Fruit fly (Drosophila melanogaster) whole organism, prepupa: ENCODE data around the gene U2af50.
A peak's percentile ranks its signal among the peaks of the same experiment; 100 is the strongest.

Source experiments
- Blimp-1 ChIP-seq: fragments of 200-800 bp; sonication (Bioruptor generic); optimal IDR thresholded peaks from 3 replicates; lab custom pipeline; 2017; ENCODE audit warnings: missing biosample characterization, missing genetic modification characterization, mild to moderate bottlenecking, moderate library complexity, missing genetic modification reagents
- CG10631 ChIP-seq: fragments of 200-800 bp; sonication (Bioruptor generic); optimal IDR thresholded peaks from 2 replicates; lab custom pipeline; 2016; ENCODE audit warnings: missing biosample characterization, missing genetic modification characterization
- CG11294 ChIP-seq: fragments of 200-800 bp; sonication (Bioruptor generic); IDR thresholded peaks from 2 replicates; pipeline ENCODE4 v1.3.6; 2022; ENCODE audit warnings: missing biosample characterization, missing genetic modification characterization
- CG15336 ChIP-seq: fragments of 200-800 bp; sonication (Bioruptor generic); IDR thresholded peaks from 2 replicates; pipeline ENCODE4 v1.3.6; 2022; ENCODE audit warnings: missing biosample characterization, missing genetic modification characterization
- CG3032 ChIP-seq: fragments of 200-800 bp; optimal IDR thresholded peaks from 2 replicates; lab custom pipeline; 2019; ENCODE audit warnings: missing biosample characterization, mild to moderate bottlenecking, missing genetic modification characterization, moderate library complexity
- CG3919 ChIP-seq: fragments of 200-800 bp; sonication (Bioruptor generic); optimal IDR thresholded peaks from 3 replicates; lab custom pipeline; 2016; ENCODE audit warnings: missing biosample characterization, missing genetic modification characterization
- CG4318 ChIP-seq: fragments of 200-800 bp; sonication (Bioruptor generic); optimal IDR thresholded peaks from 3 replicates; lab custom pipeline; 2017; ENCODE audit warnings: missing biosample characterization, mild to moderate bottlenecking, missing genetic modification characterization
- CG6276 ChIP-seq: fragments of 200-800 bp; sonication (Bioruptor generic); optimal IDR thresholded peaks from 2 replicates; lab custom pipeline; 2017; ENCODE audit warnings: missing biosample characterization, mild to moderate bottlenecking, missing genetic modification characterization
- CG6808 ChIP-seq: fragments of 200-800 bp; sonication (Bioruptor generic); optimal IDR thresholded peaks from 3 replicates; lab custom pipeline; 2017; ENCODE audit warnings: missing biosample characterization, missing genetic modification characterization, mild to moderate bottlenecking, moderate library complexity, missing genetic modification reagents
- CG8119 ChIP-seq: fragments of 200-800 bp; sonication (Bioruptor generic); IDR thresholded peaks from 3 replicates; pipeline ENCODE4 v1.3.6; 2022; ENCODE audit warnings: missing biosample characterization, missing genetic modification characterization
- CG8632 ChIP-seq: fragments of 200-800 bp; sonication (Bioruptor generic); optimal IDR thresholded peaks from 3 replicates; lab custom pipeline; 2016; ENCODE audit warnings: missing biosample characterization, missing genetic modification characterization
- CG9139 ChIP-seq: fragments of 200-800 bp; sonication (Bioruptor generic); optimal IDR thresholded peaks from 3 replicates; lab custom pipeline; 2017; ENCODE audit warnings: missing biosample characterization, mild to moderate bottlenecking, missing genetic modification characterization
- Eip75B ChIP-seq: fragments of 200-800 bp; sonication (Bioruptor generic); optimal IDR thresholded peaks from 3 replicates; lab custom pipeline; 2016; ENCODE audit warnings: missing biosample characterization, missing genetic modification characterization
- Eip78C ChIP-seq: fragments of 200-800 bp; sonication (Bioruptor generic); peaks from one replicate; lab custom pipeline; 2016; ENCODE audit warnings: missing biosample characterization, missing genetic modification characterization
- Ets96B ChIP-seq: fragments of 200-800 bp; optimal IDR thresholded peaks from 2 replicates; lab custom pipeline; 2019; ENCODE audit warnings: missing biosample characterization, mild to moderate bottlenecking, missing genetic modification characterization, moderate library complexity
- Gug ChIP-seq: fragments of 200-800 bp; sonication (Bioruptor generic); IDR thresholded peaks from 2 replicates; pipeline ENCODE4 v1.3.6; 2022; ENCODE audit warnings: missing biosample characterization, missing genetic modification characterization
- Hr38 ChIP-seq: sonication (Bioruptor generic); optimal IDR thresholded peaks from 2 replicates; lab custom pipeline; 2016; ENCODE audit warnings: missing biosample characterization, missing genetic modification characterization
- Hr39 ChIP-seq: fragments of 200-800 bp; sonication (Bioruptor generic); optimal IDR thresholded peaks from 2 replicates; lab custom pipeline; 2016; ENCODE audit warnings: missing biosample characterization, missing genetic modification characterization
- Hr4 ChIP-seq: fragments of 200-800 bp; sonication (Bioruptor generic); optimal IDR thresholded peaks from 3 replicates; lab custom pipeline; 2016; ENCODE audit warnings: missing biosample characterization, missing genetic modification characterization
- Met ChIP-seq: fragments of 200-800 bp; sonication (Bioruptor generic); optimal IDR thresholded peaks from 3 replicates; lab custom pipeline; 2016; ENCODE audit warnings: missing biosample characterization, missing genetic modification characterization
- Smox ChIP-seq: fragments of 200-800 bp; sonication (Bioruptor generic); optimal IDR thresholded peaks from 3 replicates; lab custom pipeline; 2016; ENCODE audit warnings: missing biosample characterization, missing genetic modification characterization
- Sox102F ChIP-seq: fragments of 200-800 bp; sonication (Bioruptor generic); optimal IDR thresholded peaks from 2 replicates; lab custom pipeline; 2016; ENCODE audit warnings: missing biosample characterization, mild to moderate bottlenecking, missing genetic modification characterization
- Sox14 ChIP-seq: fragments of 200-800 bp; sonication (Bioruptor generic); optimal IDR thresholded peaks from 3 replicates; lab custom pipeline; 2016; ENCODE audit warnings: missing biosample characterization, missing genetic modification characterization
- achi ChIP-seq: fragments of 200-800 bp; sonication (Bioruptor generic); optimal IDR thresholded peaks from 3 replicates; lab custom pipeline; 2016; ENCODE audit warnings: missing biosample characterization, missing genetic modification characterization
- acj6 ChIP-seq: fragments of 200-800 bp; sonication (Bioruptor generic); optimal IDR thresholded peaks from 3 replicates; lab custom pipeline; 2016; ENCODE audit warnings: missing biosample characterization, missing genetic modification characterization
- cyc ChIP-seq: fragments of 200-800 bp; sonication (Bioruptor generic); optimal IDR thresholded peaks from 3 replicates; lab custom pipeline; 2016; ENCODE audit warnings: missing biosample characterization, missing genetic modification characterization
- dac ChIP-seq: fragments of 200-800 bp; sonication (Bioruptor generic); optimal IDR thresholded peaks from 2 replicates; lab custom pipeline; 2017; ENCODE audit warnings: missing biosample characterization, mild to moderate bottlenecking, missing genetic modification characterization
- dsx ChIP-seq: fragments of 200-800 bp; optimal IDR thresholded peaks from 3 replicates; lab custom pipeline; 2019; ENCODE audit warnings: missing biosample characterization, mild to moderate bottlenecking, missing genetic modification characterization, moderate library complexity; ENCODE audit not compliant: poor library complexity, severe bottlenecking
- esn ChIP-seq: fragments of 200-800 bp; sonication (Bioruptor generic); optimal IDR thresholded peaks from 2 replicates; lab custom pipeline; 2016; ENCODE audit warnings: missing biosample characterization, mild to moderate bottlenecking, missing genetic modification characterization, moderate library complexity
- fd85E ChIP-seq: fragments of 200-800 bp; sonication (Bioruptor generic); optimal IDR thresholded peaks from 3 replicates; lab custom pipeline; 2016; ENCODE audit warnings: missing biosample characterization, missing genetic modification characterization
- fkh ChIP-seq: fragments of 200-800 bp; sonication (Bioruptor generic); optimal IDR thresholded peaks from 3 replicates; lab custom pipeline; 2017; ENCODE audit warnings: missing biosample characterization, mild to moderate bottlenecking, missing genetic modification characterization, moderate library complexity
- lz ChIP-seq: fragments of 200-800 bp; sonication (Bioruptor generic); optimal IDR thresholded peaks from 3 replicates; lab custom pipeline; 2016; ENCODE audit warnings: missing biosample characterization, missing genetic modification characterization
- pdm3 ChIP-seq: fragments of 200-800 bp; sonication (Bioruptor generic); optimal IDR thresholded peaks from 3 replicates; lab custom pipeline; 2016; ENCODE audit warnings: missing biosample characterization, missing genetic modification characterization
- spab ChIP-seq: fragments of 200-800 bp; sonication (Bioruptor generic); optimal IDR thresholded peaks from 2 replicates; lab custom pipeline; 2017; ENCODE audit warnings: missing biosample characterization, mild to moderate bottlenecking, missing genetic modification characterization, missing genetic modification reagents
- ss ChIP-seq, 2 experiments: fragments of 200-800 bp; sonication (Bioruptor generic); optimal IDR thresholded peaks; 2 replicates in 1 of 2; 3 replicates in 1 of 2; lab custom pipeline; 2017 to 2018; ENCODE audit warnings: mild to moderate bottlenecking in 2 of 2, missing biosample characterization in 2 of 2, missing genetic modification characterization in 2 of 2, moderate library complexity in 1 of 2
- topi ChIP-seq: fragments of 200-800 bp; sonication (Bioruptor generic); optimal IDR thresholded peaks from 3 replicates; lab custom pipeline; 2016; ENCODE audit warnings: missing biosample characterization, missing genetic modification characterization
- vri ChIP-seq: fragments of 200-800 bp; sonication (Bioruptor generic); optimal IDR thresholded peaks from 3 replicates; lab custom pipeline; 2016; ENCODE audit warnings: missing biosample characterization, mild to moderate bottlenecking, missing genetic modification characterization

The U2af50 gene

DNA sequence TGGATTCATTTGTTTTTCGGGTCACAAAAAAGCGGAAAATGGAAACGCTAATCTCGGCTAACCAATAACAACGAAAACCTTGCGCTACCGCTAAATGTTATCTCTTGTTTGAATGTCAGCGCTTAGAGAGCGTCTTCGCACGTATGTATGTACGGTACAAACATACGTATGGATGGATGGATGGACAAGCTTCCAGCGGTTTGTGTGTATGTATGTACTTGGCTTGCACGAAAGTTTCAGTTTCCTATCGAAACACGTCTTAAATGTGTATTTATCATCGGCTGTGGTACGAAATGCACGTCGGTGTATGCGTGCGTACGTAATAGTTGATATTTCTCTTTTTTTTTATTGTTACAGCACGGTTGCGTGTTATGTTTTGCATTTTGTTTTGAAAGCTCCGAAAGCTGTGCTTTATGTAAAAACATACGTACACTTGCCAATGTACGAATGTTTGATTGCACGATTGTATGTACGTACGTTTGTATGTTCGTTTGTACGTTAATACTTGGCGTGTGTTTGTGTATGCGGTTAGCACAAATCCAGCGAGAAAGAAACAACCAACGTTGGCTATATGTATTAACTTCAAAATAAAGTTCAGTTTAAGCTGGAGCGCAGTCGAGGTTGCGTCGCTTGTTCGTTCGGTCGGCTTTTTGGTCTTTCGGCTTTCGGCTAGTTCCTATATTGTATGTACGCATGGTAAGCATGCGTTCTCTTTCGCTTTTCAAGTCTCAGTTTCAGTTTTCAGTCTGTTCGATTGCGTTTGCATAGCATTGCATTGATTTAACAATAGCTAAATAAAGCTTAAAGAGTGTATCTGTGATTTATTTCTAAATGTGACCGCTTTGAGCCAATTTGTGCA is 13.9 kb upstream of the U2af50 start, which contains the start of gene Fur2:
Gene Fur2, plus strand, starts transcription at position 595 of the 859 bp plus-strand sequence.
- TF ChIP-seq CG9139 (no peak), vri (GFP tag; lab: Kevin White, UChicago) (peak; percentile 61), CG15336 (GFP tag; lab: Robert Waterston, UW) (peak; percentile 37; the same call in 1 of the 2 replicates), spab (GFP tag; lab: Kevin White, UChicago) (no peak), dac (no peak), pdm3 (GFP tag; lab: Kevin White, UChicago) (no peak), CG3919 (no peak), topi (GFP tag; lab: Kevin White, UChicago) (no peak), Blimp-1 (GFP tag; lab: Kevin White, UChicago) (no peak), CG6808 (peak; percentile 25), ss (GFP tag; optimal IDR thresholded peaks at IDR 0.05; lab: Kevin White, UChicago) (peak; percentile 46 to 83), Ets96B (no peak), CG6276 (GFP tag; lab: Kevin White, UChicago) (peak; percentile 61), Gug (no peak), CG11294 (GFP tag; lab: Robert Waterston, UW) (no peak), CG8119 (GFP tag; lab: Robert Waterston, UW) (peak; percentile 50; the same call in 1 of the 3 replicates)

DNA sequence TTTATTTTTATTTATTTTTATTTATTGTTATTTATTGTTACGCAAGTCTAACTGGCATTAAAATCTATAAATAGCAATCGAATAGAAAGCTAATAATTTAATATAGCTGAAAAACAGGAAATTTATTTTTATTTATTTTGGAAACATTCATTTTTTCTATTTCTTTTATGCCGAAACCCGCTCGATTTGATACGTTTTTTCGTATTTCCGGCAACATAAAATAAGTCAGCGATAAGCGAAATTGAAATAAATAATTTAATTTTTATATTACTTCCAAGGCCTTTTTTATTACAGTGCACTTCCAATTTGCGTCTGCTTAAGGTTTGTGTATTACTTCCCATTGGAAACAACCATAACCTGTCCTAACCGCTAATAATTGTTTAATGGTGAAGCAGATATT is 13.1 kb upstream of the U2af50 start:
- TF ChIP-seq Eip78C (GFP tag; lab: Kevin White, UChicago) = peak; percentile 85
- TF ChIP-seq Hr4 (GFP tag; lab: Kevin White, UChicago) = peak; percentile 46
- TF ChIP-seq pdm3 (GFP tag; lab: Kevin White, UChicago) = no peak
- peak; percentile 27 for TF ChIP-seq CG3032 (tag; lab: Kevin White, UChicago)
- peak; percentile 29 for TF ChIP-seq esn (GFP tag; lab: Kevin White, UChicago)
- peak; percentile 39 for TF ChIP-seq acj6 (GFP tag; lab: Kevin White, UChicago)
- peak; percentile 51 for TF ChIP-seq Met (GFP tag; lab: Kevin White, UChicago)
- peak; percentile 54 for TF ChIP-seq Sox102F (GFP tag; lab: Kevin White, UChicago)
- peak; percentile 0 for TF ChIP-seq lz (GFP tag; lab: Kevin White, UChicago)
- TF ChIP-seq Hr38 (GFP tag; lab: Kevin White, UChicago) = no peak
- TF ChIP-seq fkh (GFP tag; lab: Kevin White, UChicago) = no peak
- peak; percentile 23 for TF ChIP-seq Sox14
- TF ChIP-seq Smox = no peak
- TF ChIP-seq topi (GFP tag; lab: Kevin White, UChicago) = peak; percentile 53
- TF ChIP-seq cyc (GFP tag; lab: Kevin White, UChicago) = peak; percentile 5
- TF ChIP-seq CG10631 = peak; percentile 46
- TF ChIP-seq CG4318 = peak; percentile 34
- no peak for TF ChIP-seq CG8632 (GFP tag; lab: Kevin White, UChicago)

DNA sequence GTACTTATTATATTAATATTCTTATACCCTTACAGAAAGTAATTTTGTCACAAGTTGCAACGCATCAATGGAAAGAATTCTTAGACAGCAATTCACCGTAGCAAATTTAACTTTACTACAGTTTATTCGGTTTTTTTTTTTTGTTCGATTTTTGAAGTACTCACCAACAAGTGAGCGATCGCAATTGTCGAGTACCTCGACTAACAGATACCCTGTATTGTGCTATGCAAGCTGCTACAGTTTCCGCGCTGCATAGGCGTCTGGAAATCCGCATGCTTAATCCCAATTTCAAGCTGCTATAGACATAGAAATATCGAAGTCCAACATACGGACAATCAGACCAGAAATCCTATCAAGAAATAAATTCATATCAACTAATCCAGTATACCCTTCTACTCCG is 9.7 kb upstream of the U2af50 start:
- no peak for TF ChIP-seq Hr4 (GFP tag; lab: Kevin White, UChicago)
- no peak for TF ChIP-seq Eip75B (GFP tag; lab: Kevin White, UChicago)
- no peak for TF ChIP-seq Sox102F (GFP tag; lab: Kevin White, UChicago)
- TF ChIP-seq dsx = no peak
- no peak for TF ChIP-seq esn (GFP tag; lab: Kevin White, UChicago)
- no peak for TF ChIP-seq fd85E
- no peak for TF ChIP-seq fkh (GFP tag; lab: Kevin White, UChicago)
- TF ChIP-seq achi (GFP tag; lab: Kevin White, UChicago) = no peak
- no peak for TF ChIP-seq Gug
- TF ChIP-seq Ets96B = no peak
- no peak for TF ChIP-seq spab (GFP tag; lab: Kevin White, UChicago)
- no peak for TF ChIP-seq CG15336 (GFP tag; lab: Robert Waterston, UW)
- no peak for TF ChIP-seq Hr39 (GFP tag; lab: Kevin White, UChicago)
- TF ChIP-seq CG10631 = no peak
